Worm (Caenorhabditis elegans) whole organism, L2 larva: ENCODE data around the gene srab-21.
A peak's percentile ranks its signal among the peaks of the same experiment; 100 is the strongest.

Source experiments
- C34F6.9 ChIP-seq: fragments of 150-350 bp; optimal IDR thresholded peaks from 2 replicates; lab custom pipeline; 2014; ENCODE audit warnings: missing biosample characterization, missing genetic modification characterization
- F13H6.1 ChIP-seq: sonication (generic microtip); optimal IDR thresholded peaks from 2 replicates; lab custom pipeline; 2016; ENCODE audit warnings: missing genetic modification characterization, missing compliant biosample characterization
- R02D3.7 ChIP-seq: fragments of 150-350 bp; optimal IDR thresholded peaks from 2 replicates; lab custom pipeline; 2014; ENCODE audit warnings: missing biosample characterization, missing genetic modification characterization
- ZK546.5 ChIP-seq: sonication (generic microtip); optimal IDR thresholded peaks from 2 replicates; lab custom pipeline; 2017; ENCODE audit warnings: missing biosample characterization, missing genetic modification characterization
- aly-2 ChIP-seq: fragments of 150-350 bp; optimal IDR thresholded peaks from 2 replicates; lab custom pipeline; 2014; ENCODE audit warnings: missing biosample characterization, missing genetic modification characterization
- egl-27 ChIP-seq: sonication (generic microtip); optimal IDR thresholded peaks from 3 replicates; lab custom pipeline; 2017; ENCODE audit warnings: missing biosample characterization, missing genetic modification reagents, missing genetic modification characterization
- elt-3 ChIP-seq: sonication (generic microtip); optimal IDR thresholded peaks from 2 replicates; lab custom pipeline; 2017; ENCODE audit warnings: missing biosample characterization, missing genetic modification characterization
- fos-1 ChIP-seq: fragments of 150-350 bp; optimal IDR thresholded peaks from 2 replicates; lab custom pipeline; 2014; ENCODE audit warnings: missing biosample characterization, missing genetic modification characterization
- lin-13 ChIP-seq: fragments of 150-350 bp; optimal IDR thresholded peaks from 2 replicates; lab custom pipeline; 2014; ENCODE audit warnings: missing biosample characterization, missing genetic modification reagents, missing genetic modification characterization
- lsy-2 ChIP-seq, 2 experiments: fragments of 150-350 bp in 1 of 2; sonication (generic microtip) in 1 of 2; optimal IDR thresholded peaks; 2 replicates each; lab custom pipeline; 2014 to 2017; ENCODE audit warnings: missing biosample characterization in 2 of 2, missing genetic modification characterization in 2 of 2
- nhr-11 ChIP-seq: fragments of 150-350 bp; optimal IDR thresholded peaks from 2 replicates; lab custom pipeline; 2014; ENCODE audit warnings: missing biosample characterization, missing genetic modification characterization
- nhr-129 ChIP-seq: fragments of 150-350 bp; optimal IDR thresholded peaks from 2 replicates; lab custom pipeline; 2014; ENCODE audit warnings: missing biosample characterization, missing genetic modification characterization
- nhr-237 ChIP-seq: fragments of 150-350 bp; optimal IDR thresholded peaks from 2 replicates; lab custom pipeline; 2014; ENCODE audit warnings: missing biosample characterization, missing genetic modification characterization
- nhr-25 ChIP-seq: fragments of 150-350 bp; sonication (generic microtip); optimal IDR thresholded peaks from 3 replicates; lab custom pipeline; 2014; ENCODE audit warnings: missing biosample characterization, missing genetic modification characterization
- nhr-77 ChIP-seq: fragments of 150-350 bp; optimal IDR thresholded peaks from 2 replicates; lab custom pipeline; 2014; ENCODE audit warnings: missing biosample characterization, missing genetic modification characterization
- sem-4 ChIP-seq: fragments of 150-350 bp; optimal IDR thresholded peaks from 2 replicates; lab custom pipeline; 2014; ENCODE audit warnings: missing biosample characterization, missing genetic modification reagents, missing genetic modification characterization
- skn-1 ChIP-seq: sonication (generic microtip); optimal IDR thresholded peaks from 2 replicates; lab custom pipeline; 2017; ENCODE audit warnings: missing biosample characterization, missing genetic modification characterization
- sma-9 ChIP-seq, 2 experiments: fragments of 150-350 bp in 1 of 2; sonication (generic microtip) in 1 of 2; optimal IDR thresholded peaks; 2 replicates each; lab custom pipeline; 2014 to 2016; ENCODE audit warnings: missing genetic modification characterization in 2 of 2, mild to moderate bottlenecking in 1 of 2, missing biosample characterization in 1 of 2, missing compliant biosample characterization in 1 of 2, missing genetic modification reagents in 1 of 2, moderate library complexity in 1 of 2
- zag-1 ChIP-seq: fragments of 150-350 bp; optimal IDR thresholded peaks from 2 replicates; lab custom pipeline; 2014; ENCODE audit warnings: missing biosample characterization, missing genetic modification characterization
- ztf-4 ChIP-seq: fragments of 150-350 bp; optimal IDR thresholded peaks from 2 replicates; lab custom pipeline; 2014; ENCODE audit warnings: missing biosample characterization, missing genetic modification characterization

Gene srab-21

ce11 chrV:3388299-3388698 lies 35.9 kb downstream of the srab-21 start:
- TF ChIP-seq lin-13 (GFP tag; lab: Kevin White, UChicago) (no peak), ztf-4 (no peak), F13H6.1 (tag; lab: Kevin White, UChicago) (peak; percentile 61), ZK546.5 (tag; lab: Kevin White, UChicago) (no peak), nhr-25 (tag; lab: Kevin White, UChicago) (no peak), sem-4 (tag; lab: Kevin White, UChicago) (no peak), nhr-237 (tag; lab: Kevin White, UChicago) (no peak), nhr-129 (tag; lab: Kevin White, UChicago) (peak; percentile 31), nhr-11 (tag; lab: Kevin White, UChicago) (no peak), lsy-2 (tag; optimal IDR thresholded peaks at IDR 0.05; lab: Kevin White, UChicago) (peak in 1 of 2 experiments; percentile 27), aly-2 (no peak), skn-1 (no peak), nhr-77 (tag; lab: Kevin White, UChicago) (no peak), sma-9 (GFP tag; optimal IDR thresholded peaks at IDR 0.05; lab: Kevin White, UChicago) (peak; percentile 91), sma-9 (tag; optimal IDR thresholded peaks at IDR 0.05; lab: Kevin White, UChicago) (no peak), zag-1 (tag; lab: Kevin White, UChicago) (no peak), C34F6.9 (tag; lab: Kevin White, UChicago) (peak; percentile 4), R02D3.7 (tag; lab: Kevin White, UChicago) (no peak), egl-27 (tag; lab: Kevin White, UChicago) (peak; percentile 17), elt-3 (tag; lab: Kevin White, UChicago) (no peak), fos-1 (peak; percentile 29)

ce11 chrV:3376973-3377372 lies 47.3 kb downstream of the srab-21 start, which contains the start of gene srbc-2:
Gene srbc-2 (minus strand): TSS chrV:3377073.
- TF ChIP-seq lsy-2 (tag; optimal IDR thresholded peaks at IDR 0.05; lab: Kevin White, UChicago): no peak
